Fruit fly (Drosophila melanogaster): ENCODE data around the gene CG14720.

DNA sequence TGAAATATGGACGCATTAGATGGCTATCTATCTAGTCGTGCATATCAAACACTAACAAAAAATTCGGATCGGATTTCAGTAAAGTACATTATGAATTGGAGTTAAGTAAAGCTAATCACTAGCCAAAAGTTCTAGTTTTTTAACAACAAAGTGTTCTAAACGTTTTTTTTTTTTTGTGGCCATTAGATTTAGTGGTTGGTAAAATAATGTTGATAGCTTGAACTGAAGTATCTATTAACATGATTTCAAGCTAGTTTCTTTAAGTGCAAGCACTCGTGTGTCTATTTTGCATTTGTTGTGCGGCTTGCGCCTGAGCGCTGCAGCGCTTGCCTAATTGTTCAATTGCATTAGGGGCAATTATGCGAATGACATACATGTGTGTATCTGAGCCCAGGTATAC is 48.9 kb upstream of the CG14720 start:
- TF ChIP-seq CG8478 (optimal IDR thresholded peaks at IDR 0.05) (no peak), CTCF (optimal IDR thresholded peaks at IDR 0.05) (no peak)
